Worm (Caenorhabditis elegans) whole organism, mixed stage, embryonic: Measurements from ENCODE around the gene str-8.

Source experiments
- M03D4.4 ChIP-seq: sonication (generic microtip); optimal IDR thresholded peaks from 2 replicates; lab custom pipeline; 2017; ENCODE audit warnings: mild to moderate bottlenecking, missing genetic modification characterization, missing compliant biosample characterization
- bed-3 ChIP-seq: fragments of 200-800 bp; sonication (Bioruptor generic); optimal IDR thresholded peaks from 3 replicates; lab custom pipeline; 2018; ENCODE audit warnings: mild to moderate bottlenecking, missing genetic modification characterization, moderate library complexity, missing compliant biosample characterization
- blmp-1 ChIP-seq: fragments of 150-350 bp; optimal IDR thresholded peaks from 2 replicates; lab custom pipeline; 2014; ENCODE audit warnings: missing biosample characterization, missing genetic modification characterization
- ceh-39 ChIP-seq: fragments of 150-350 bp; optimal IDR thresholded peaks from 2 replicates; lab custom pipeline; 2014; ENCODE audit warnings: missing biosample characterization, missing genetic modification characterization
- ceh-43 ChIP-seq: fragments of 200-800 bp; sonication (Bioruptor generic); optimal IDR thresholded peaks from 2 replicates; lab custom pipeline; 2018; ENCODE audit warnings: mild to moderate bottlenecking, missing genetic modification characterization, moderate library complexity, missing compliant biosample characterization
- ceh-83 ChIP-seq: fragments of 200-800 bp; sonication (Bioruptor generic); optimal IDR thresholded peaks from 2 replicates; lab custom pipeline; 2018; ENCODE audit warnings: mild to moderate bottlenecking, missing genetic modification characterization, missing compliant biosample characterization
- ces-1 ChIP-seq: fragments of 150-350 bp; optimal IDR thresholded peaks from 2 replicates; lab custom pipeline; 2014; ENCODE audit warnings: missing biosample characterization, missing genetic modification reagents, missing genetic modification characterization
- cnd-1 ChIP-seq: fragments of 200-800 bp; sonication (Bioruptor generic); optimal IDR thresholded peaks from 2 replicates; lab custom pipeline; 2018; ENCODE audit warnings: mild to moderate bottlenecking, missing genetic modification characterization, missing compliant biosample characterization
- drap-1 ChIP-seq: fragments of 200-800 bp; sonication (Bioruptor generic); optimal IDR thresholded peaks from 3 replicates; lab custom pipeline; 2018; ENCODE audit warnings: mild to moderate bottlenecking, missing genetic modification characterization, missing compliant biosample characterization
- elt-1 ChIP-seq: sonication (generic microtip); optimal IDR thresholded peaks from 2 replicates; lab custom pipeline; 2017; ENCODE audit warnings: missing genetic modification characterization, mild to moderate bottlenecking, missing compliant biosample characterization, antibody characterized with exemption, moderate library complexity, borderline replicate concordance; ENCODE audit not compliant: insufficient read depth
- elt-3 ChIP-seq: fragments of 150-350 bp; optimal IDR thresholded peaks from 2 replicates; lab custom pipeline; 2014; ENCODE audit warnings: missing biosample characterization, missing genetic modification characterization
- flh-1 ChIP-seq: fragments of 200-800 bp; sonication (Bioruptor generic); optimal IDR thresholded peaks from 2 replicates; lab custom pipeline; 2018; ENCODE audit warnings: mild to moderate bottlenecking, missing genetic modification characterization, moderate library complexity, missing compliant biosample characterization
- hlh-1 ChIP-seq: fragments of 150-350 bp; optimal IDR thresholded peaks from 2 replicates; lab custom pipeline; 2014; ENCODE audit warnings: missing biosample characterization, missing genetic modification reagents, missing genetic modification characterization
- lin-13 ChIP-seq: fragments of 150-350 bp; optimal IDR thresholded peaks from 2 replicates; lab custom pipeline; 2014; ENCODE audit warnings: missing biosample characterization, missing genetic modification characterization
- lin-32 ChIP-seq: fragments of 200-800 bp; sonication (Bioruptor generic); optimal IDR thresholded peaks from 2 replicates; lab custom pipeline; 2018; ENCODE audit warnings: mild to moderate bottlenecking, missing genetic modification characterization, missing compliant biosample characterization
- lsy-2 ChIP-seq: fragments of 150-350 bp; optimal IDR thresholded peaks from 2 replicates; lab custom pipeline; 2014; ENCODE audit warnings: missing biosample characterization, missing genetic modification characterization
- mab-5 ChIP-seq: fragments of 150-350 bp; optimal IDR thresholded peaks from 2 replicates; lab custom pipeline; 2014; ENCODE audit warnings: missing biosample characterization, missing genetic modification characterization
- mep-1 ChIP-seq: fragments of 150-350 bp; optimal IDR thresholded peaks from 2 replicates; lab custom pipeline; 2017; ENCODE audit warnings: missing biosample characterization, missing genetic modification reagents, missing genetic modification characterization, inconsistent platforms
- mls-2 ChIP-seq: sonication (generic microtip); optimal IDR thresholded peaks from 2 replicates; lab custom pipeline; 2016; ENCODE audit warnings: mild to moderate bottlenecking, missing genetic modification characterization, moderate library complexity, missing compliant biosample characterization
- nhr-12 ChIP-seq: fragments of 150-350 bp; optimal IDR thresholded peaks from 2 replicates; lab custom pipeline; 2014; ENCODE audit warnings: missing biosample characterization, missing genetic modification characterization
- nhr-2 ChIP-seq: fragments of 150-350 bp; optimal IDR thresholded peaks from 2 replicates; lab custom pipeline; 2014; ENCODE audit warnings: missing biosample characterization, missing genetic modification characterization
- nhr-237 ChIP-seq: fragments of 150-350 bp; optimal IDR thresholded peaks from 2 replicates; lab custom pipeline; 2014; ENCODE audit warnings: missing biosample characterization, missing genetic modification characterization
- nhr-28 ChIP-seq: fragments of 150-350 bp; optimal IDR thresholded peaks from 2 replicates; lab custom pipeline; 2014; ENCODE audit warnings: missing biosample characterization, missing genetic modification characterization
- nhr-76 ChIP-seq: sonication (generic microtip); optimal IDR thresholded peaks from 2 replicates; lab custom pipeline; 2017; ENCODE audit warnings: missing biosample characterization, missing genetic modification characterization
- pha-4 ChIP-seq: fragments of 150-350 bp; optimal IDR thresholded peaks from 2 replicates; lab custom pipeline; 2018; ENCODE audit warnings: missing biosample characterization, missing genetic modification reagents, missing genetic modification characterization
- sem-2 ChIP-seq: fragments of 200-800 bp; sonication (Bioruptor generic); optimal IDR thresholded peaks from 2 replicates; lab custom pipeline; 2018; ENCODE audit warnings: mild to moderate bottlenecking, missing genetic modification characterization, missing compliant biosample characterization
- snpc-4 ChIP-seq: fragments of 150-350 bp; optimal IDR thresholded peaks from 2 replicates; lab custom pipeline; 2014; ENCODE audit warnings: missing biosample characterization, missing genetic modification characterization
- sptf-1 ChIP-seq: sonication (generic microtip); optimal IDR thresholded peaks from 2 replicates; lab custom pipeline; 2017; ENCODE audit warnings: mild to moderate bottlenecking, missing genetic modification characterization, moderate library complexity, missing compliant biosample characterization
- tbx-8 ChIP-seq: fragments of 200-800 bp; sonication (Bioruptor generic); optimal IDR thresholded peaks from 2 replicates; lab custom pipeline; 2018; ENCODE audit warnings: mild to moderate bottlenecking, missing genetic modification characterization, moderate library complexity, missing compliant biosample characterization
- unc-120 ChIP-seq: sonication (generic microtip); optimal IDR thresholded peaks from 2 replicates; lab custom pipeline; 2017; ENCODE audit warnings: missing genetic modification characterization, missing compliant biosample characterization; ENCODE audit not compliant: poor library complexity, severe bottlenecking
- unc-39 ChIP-seq: fragments of 150-350 bp; optimal IDR thresholded peaks from 2 replicates; lab custom pipeline; 2014; ENCODE audit warnings: missing biosample characterization, missing genetic modification characterization
- unc-62 ChIP-seq: fragments of 150-350 bp; optimal IDR thresholded peaks from 2 replicates; lab custom pipeline; 2014; ENCODE audit warnings: missing biosample characterization, missing genetic modification reagents, missing genetic modification characterization
- zip-8 ChIP-seq: fragments of 150-350 bp; optimal IDR thresholded peaks from 2 replicates; lab custom pipeline; 2014; ENCODE audit warnings: missing biosample characterization, missing genetic modification characterization

Gene str-8

DNA sequence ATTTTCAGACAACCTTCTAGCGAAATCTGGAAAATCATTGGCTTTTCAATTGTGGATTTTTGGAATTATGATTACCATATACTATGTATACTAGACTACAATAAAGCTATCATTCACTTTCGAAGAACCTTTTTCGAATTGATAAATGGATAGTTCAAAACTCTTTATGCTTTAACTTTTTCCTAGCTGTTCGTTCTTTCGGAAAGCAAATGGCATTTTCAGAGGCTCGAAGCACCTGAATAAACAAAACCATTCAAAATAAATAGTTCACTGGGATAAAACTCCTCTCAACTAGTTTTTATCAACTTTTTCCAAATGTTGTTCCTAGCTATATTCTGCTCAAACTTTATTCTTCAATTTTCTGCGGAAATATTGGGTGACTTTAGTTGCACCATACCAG, 26.3 kb downstream of the str-8 start, which contains the start of gene T26E4.2:
TSS of gene T26E4.2 (plus strand) at position 301 of the 400 bp plus-strand sequence.
- TF ChIP-seq snpc-4 (tag; lab: Kevin White, UChicago) (no peak), sptf-1 (tag; lab: Kevin White, UChicago) (no peak), pha-4 (tag; lab: Kevin White, UChicago) (no peak), zip-8 (tag; lab: Kevin White, UChicago) (no peak), M03D4.4 (tag; lab: Kevin White, UChicago) (no peak), mab-5 (tag; lab: Kevin White, UChicago) (no peak), lin-13 (tag; lab: Kevin White, UChicago) (no peak), mls-2 (tag; lab: Kevin White, UChicago) (no peak), ceh-43 (GFP tag; lab: Kevin White, UChicago) (no peak), cnd-1 (tag; lab: Kevin White, UChicago) (no peak), nhr-28 (no peak), unc-62 (GFP tag; lab: Kevin White, UChicago) (no peak), blmp-1 (tag; lab: Kevin White, UChicago) (no peak), nhr-2 (tag; lab: Kevin White, UChicago) (no peak), unc-120 (tag; lab: Kevin White, UChicago) (no peak), nhr-76 (tag; lab: Kevin White, UChicago) (no peak)
- TF ChIP-seq, all 35 proteins: peak for 0

DNA sequence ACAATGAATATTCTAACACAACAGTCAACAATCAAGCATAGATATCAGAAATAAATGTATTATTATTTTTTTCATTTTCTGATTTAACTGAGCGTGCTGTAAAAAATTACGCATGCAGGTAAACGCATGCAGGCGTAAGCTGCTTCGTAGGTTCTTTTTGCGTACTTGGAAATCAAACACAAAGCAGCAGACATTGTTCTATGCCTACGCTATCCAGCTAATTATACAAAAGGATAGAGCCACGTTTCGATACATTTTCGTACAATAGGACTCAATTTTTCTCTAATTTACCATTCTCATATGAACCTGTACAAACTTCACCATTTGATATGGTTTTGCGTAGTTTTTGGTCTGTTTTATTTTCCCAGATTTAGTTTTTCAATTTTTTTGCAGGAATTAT, 27.7 kb downstream of the str-8 start, which contains the start of gene T26E4.3:
TSS of gene T26E4.3 (plus strand) at position 301 of the 400 bp plus-strand sequence.
- TF ChIP-seq nhr-28 (no peak), pha-4 (tag; lab: Kevin White, UChicago) (no peak), hlh-1 (no peak), lsy-2 (tag; lab: Kevin White, UChicago) (no peak), flh-1 (GFP tag; lab: Kevin White, UChicago) (no peak), sptf-1 (tag; lab: Kevin White, UChicago) (no peak), ceh-43 (GFP tag; lab: Kevin White, UChicago) (no peak), nhr-12 (tag; lab: Kevin White, UChicago) (no peak), nhr-2 (tag; lab: Kevin White, UChicago) (no peak), mep-1 (tag; lab: Kevin White, UChicago) (no peak), ces-1 (GFP tag; lab: Kevin White, UChicago) (no peak)

DNA sequence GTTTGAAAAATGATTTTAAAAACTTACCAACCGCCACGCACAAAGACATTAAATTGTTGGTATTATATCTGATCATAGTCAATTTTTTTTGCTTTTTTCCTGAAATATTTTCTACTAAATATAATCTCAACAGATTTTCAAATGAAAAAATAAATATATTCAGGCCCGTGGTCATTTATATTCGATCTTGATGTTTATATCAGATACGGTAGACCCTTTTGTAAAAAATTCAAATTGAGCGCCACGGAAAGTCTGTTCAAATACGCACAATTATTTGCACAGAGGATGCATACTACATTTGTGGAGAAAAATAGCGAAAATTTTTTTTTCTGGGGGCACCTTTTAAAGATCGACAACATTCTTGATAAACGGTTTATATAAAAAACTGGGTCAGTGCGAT, 37.6 kb downstream of the str-8 start, which contains the start of gene T26E4.4:
TSS of gene T26E4.4 (minus strand) at position 101 of the 400 bp plus-strand sequence.
- TF ChIP-seq ceh-83 (GFP tag; lab: Kevin White, UChicago) = no peak
- TF ChIP-seq lin-13 (tag; lab: Kevin White, UChicago) = no peak
- TF ChIP-seq mls-2 (tag; lab: Kevin White, UChicago) = no peak
- TF ChIP-seq nhr-237 (tag; lab: Kevin White, UChicago) = no peak
- TF ChIP-seq drap-1 (GFP tag; lab: Kevin White, UChicago) = no peak
- TF ChIP-seq hlh-1 = no peak
- TF ChIP-seq snpc-4 (tag; lab: Kevin White, UChicago) = no peak
- TF ChIP-seq ceh-43 (GFP tag; lab: Kevin White, UChicago) = no peak
- no peak for TF ChIP-seq pha-4 (tag; lab: Kevin White, UChicago)
- no peak for TF ChIP-seq cnd-1 (tag; lab: Kevin White, UChicago)
- TF ChIP-seq sptf-1 (tag; lab: Kevin White, UChicago) = no peak
- TF ChIP-seq unc-39 (tag; lab: Kevin White, UChicago) = no peak
- TF ChIP-seq elt-3 (tag; lab: Kevin White, UChicago) = no peak

DNA sequence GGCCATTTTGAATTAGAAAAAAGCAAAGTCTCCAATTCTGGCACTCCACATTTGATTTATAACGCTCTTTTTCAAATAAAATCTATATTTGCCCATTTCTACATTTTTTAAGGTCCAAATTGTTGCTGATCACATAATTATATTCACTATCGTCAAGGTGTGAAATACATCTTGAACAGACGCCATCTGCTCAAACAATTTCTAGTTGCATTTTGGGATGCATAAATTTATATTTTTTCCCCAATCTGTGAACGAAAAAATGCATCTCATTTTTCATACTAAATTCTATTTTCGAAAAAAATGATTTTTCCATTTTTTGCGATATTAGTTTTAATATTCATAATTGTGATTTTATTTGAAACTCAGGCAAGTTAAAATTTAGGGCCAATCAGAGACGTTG, 38.4 kb downstream of the str-8 start, which contains the start of gene T26E4.7:
TSS of gene T26E4.7 (plus strand) at position 301 of the 400 bp plus-strand sequence.
- no peak for TF ChIP-seq mep-1 (tag; lab: Kevin White, UChicago)
- TF ChIP-seq hlh-1 = no peak
- TF ChIP-seq tbx-8 (GFP tag; lab: Kevin White, UChicago) = no peak
- TF ChIP-seq sptf-1 (tag; lab: Kevin White, UChicago) = no peak
- TF ChIP-seq ceh-39 (tag; lab: Kevin White, UChicago) = no peak
- no peak for TF ChIP-seq lin-32 (GFP tag; lab: Kevin White, UChicago)
- no peak for TF ChIP-seq M03D4.4 (tag; lab: Kevin White, UChicago)
- TF ChIP-seq lin-13 (tag; lab: Kevin White, UChicago) = no peak
- TF ChIP-seq unc-120 (tag; lab: Kevin White, UChicago) = no peak
- TF ChIP-seq nhr-12 (tag; lab: Kevin White, UChicago) = no peak
- no peak for TF ChIP-seq blmp-1 (tag; lab: Kevin White, UChicago)
- no peak for TF ChIP-seq elt-1 (tag; lab: Kevin White, UChicago)
- TF ChIP-seq ceh-43 (GFP tag; lab: Kevin White, UChicago) = no peak
- no peak for TF ChIP-seq elt-3 (tag; lab: Kevin White, UChicago)
- no peak for TF ChIP-seq sem-2
- no peak for TF ChIP-seq unc-39 (tag; lab: Kevin White, UChicago)
- no peak for TF ChIP-seq cnd-1 (tag; lab: Kevin White, UChicago)
- TF ChIP-seq bed-3 = no peak
- TF ChIP-seq ceh-83 (GFP tag; lab: Kevin White, UChicago) = no peak
